Fruit fly (Drosophila melanogaster): Measurements from ENCODE around the gene CG13843.

- TF ChIP-seq dsx (GFP tag; optimal IDR thresholded peaks at IDR 0.05; ENCODE audit: poor library complexity, severe bottlenecking) (no peak), Gug (GFP tag; IDR thresholded peaks at IDR 0.05) (no peak), CG6792 (GFP tag; optimal IDR thresholded peaks at IDR 0.05) (no peak), Smox (GFP tag; optimal IDR thresholded peaks at IDR 0.05) (no peak)
Observed at dm6 chr3R:22584582-22584981, 24.7 kb upstream of the CG13843 start, which contains the start of the genes CG33107 and CG6937.

All from whole organism, prepupa.